Worm (Caenorhabditis elegans): ENCODE data around the gene F16G10.7.

ce11 chrII:2412649-2413048 is 32.6 kb upstream of the F16G10.7 start, which contains the start of gene fbxa-182:
- TF ChIP-seq dao-5 (tag; optimal IDR thresholded peaks at IDR 0.05) = no peak
- TF ChIP-seq W03F9.2 (tag; optimal IDR thresholded peaks at IDR 0.05) = no peak
- no peak for TF ChIP-seq him-1 (tag; optimal IDR thresholded peaks at IDR 0.05)
